Worm (Caenorhabditis elegans): Measurements from ENCODE around the gene spas-1.

- TF ChIP-seq zag-1 (tag; optimal IDR thresholded peaks at IDR 0.05) = no peak
- no peak for TF ChIP-seq blmp-1 (tag; optimal IDR thresholded peaks at IDR 0.05; ENCODE audit: insufficient read depth)
- no peak for TF ChIP-seq nhr-12 (tag; optimal IDR thresholded peaks at IDR 0.05)
- TF ChIP-seq nhr-237 (tag; optimal IDR thresholded peaks at IDR 0.05) = no peak
Measured at ce11 chrV:9126316-9126715, 49.3 kb upstream of the spas-1 start, which contains the start of gene F21C10.4.
